Worm (Caenorhabditis elegans) whole organism, early embryonic: Measurements from ENCODE around the gene jmjd-3.2.

ENCODE experiments used
- aly-1 ChIP-seq: sonication (generic microtip); optimal IDR thresholded peaks from 2 replicates; lab custom pipeline; 2016; ENCODE audit warnings: missing genetic modification characterization, missing compliant biosample characterization
- ama-1 ChIP-seq: fragments of 150-350 bp; optimal IDR thresholded peaks from 2 replicates; lab custom pipeline; 2014
- ceh-13 ChIP-seq: fragments of 200-800 bp; sonication (Bioruptor generic); optimal IDR thresholded peaks from 2 replicates; lab custom pipeline; 2018; ENCODE audit warnings: mild to moderate bottlenecking, missing genetic modification characterization, missing compliant biosample characterization
- ceh-36 ChIP-seq: sonication (generic microtip); optimal IDR thresholded peaks from 2 replicates; lab custom pipeline; 2016; ENCODE audit warnings: missing genetic modification characterization, inconsistent platforms, missing compliant biosample characterization
- ets-7 ChIP-seq: sonication (generic microtip); optimal IDR thresholded peaks from 2 replicates; lab custom pipeline; 2016; ENCODE audit warnings: missing genotype, missing genetic modification characterization, missing compliant biosample characterization
- flt-1 ChIP-seq: fragments of 200-800 bp; sonication (Bioruptor generic); IDR thresholded peaks from 2 replicates; pipeline ENCODE4 v1.3.6; 2022; ENCODE audit warnings: missing genetic modification characterization, missing compliant biosample characterization
- hmg-4 ChIP-seq: fragments of 200-800 bp; sonication (Bioruptor generic); optimal IDR thresholded peaks from 2 replicates; lab custom pipeline; 2018; ENCODE audit warnings: mild to moderate bottlenecking, missing genetic modification characterization, missing compliant biosample characterization
- sea-1 ChIP-seq: fragments of 200-800 bp; sonication (Bioruptor generic); conservative IDR thresholded peaks from 2 replicates; pipeline ENCODE4 v1.3.6; 2022; ENCODE audit warnings: missing genetic modification characterization, missing compliant biosample characterization
- tbx-11 ChIP-seq: fragments of 200-800 bp; sonication (Bioruptor generic); IDR thresholded peaks from 2 replicates; pipeline ENCODE4 v1.3.6; 2022; ENCODE audit warnings: missing genetic modification characterization, missing compliant biosample characterization
- tbx-37 ChIP-seq: fragments of 200-800 bp; sonication (Bioruptor generic); conservative IDR thresholded peaks from 2 replicates; pipeline ENCODE4 v1.3.6; 2022; ENCODE audit warnings: missing genetic modification reagents, missing genetic modification characterization, missing compliant biosample characterization

- TF ChIP-seq sea-1 (GFP tag; lab: Robert Waterston, UW) (no peak), ama-1 (lab: Kevin White, UChicago) (no peak), flt-1 (no peak), tbx-11 (GFP tag; lab: Robert Waterston, UW) (no peak), hmg-4 (GFP tag; lab: Kevin White, UChicago) (no peak), aly-1 (tag; lab: Kevin White, UChicago) (no peak), ceh-13 (GFP tag; lab: Kevin White, UChicago) (no peak), ets-7 (no peak), tbx-37 (GFP tag; lab: Robert Waterston, UW) (no peak), ceh-36 (tag; lab: Kevin White, UChicago) (no peak)
These were observed 17.6 kb upstream of the jmjd-3.2 start for ce11 chrX:14430436-14430835.
